Fruit fly (Drosophila melanogaster) whole organism, embryonic: ENCODE measurements around the gene CG46434.

Experiments
- Abd-B ChIP-seq: fragments of 200-800 bp; sonication (Bioruptor generic); optimal IDR thresholded peaks from 2 replicates; lab custom pipeline; 2018; ENCODE audit warnings: missing biosample characterization, mild to moderate bottlenecking, missing genetic modification characterization, moderate library complexity
- BtbVII ChIP-seq: fragments of 200-800 bp; sonication (Bioruptor generic); optimal IDR thresholded peaks from 3 replicates; lab custom pipeline; 2017; ENCODE audit warnings: missing biosample characterization, mild to moderate bottlenecking, missing genetic modification characterization
- CG11504 ChIP-seq: fragments of 200-800 bp; sonication (Bioruptor generic); optimal IDR thresholded peaks from 3 replicates; lab custom pipeline; 2019; ENCODE audit warnings: missing biosample characterization, mild to moderate bottlenecking, missing genetic modification characterization, moderate library complexity
- CG13123 ChIP-seq: fragments of 200-800 bp; sonication (Bioruptor generic); optimal IDR thresholded peaks from 2 replicates; lab custom pipeline; 2016; ENCODE audit warnings: missing biosample characterization, missing genetic modification characterization
- CG13296 ChIP-seq: fragments of 200-800 bp; sonication (Bioruptor generic); optimal IDR thresholded peaks from 3 replicates; lab custom pipeline; 2018; ENCODE audit warnings: missing biosample characterization, mild to moderate bottlenecking, missing genetic modification characterization
- CG15011 ChIP-seq: fragments of 200-800 bp; sonication (Bioruptor generic); optimal IDR thresholded peaks from 3 replicates; lab custom pipeline; 2018; ENCODE audit warnings: missing biosample characterization, mild to moderate bottlenecking, missing genetic modification characterization
- CG17361 ChIP-seq: fragments of 200-800 bp; sonication (Bioruptor generic); IDR thresholded peaks from 3 replicates; pipeline ENCODE4 v1.3.6; 2022; ENCODE audit warnings: missing biosample characterization, missing genetic modification characterization
- CG18599 ChIP-seq: fragments of 200-800 bp; sonication (Bioruptor generic); optimal IDR thresholded peaks from 3 replicates; lab custom pipeline; 2017; ENCODE audit warnings: missing biosample characterization, missing genetic modification characterization, mild to moderate bottlenecking, moderate library complexity, missing genetic modification reagents
- CG18619 ChIP-seq: fragments of 200-800 bp; sonication (Bioruptor generic); optimal IDR thresholded peaks from 3 replicates; lab custom pipeline; 2017; ENCODE audit warnings: missing biosample characterization, mild to moderate bottlenecking, missing genetic modification characterization
- CG32772 ChIP-seq: fragments of 200-800 bp; sonication (Bioruptor generic); IDR thresholded peaks from 2 replicates; pipeline ENCODE4 v1.3.6; 2022; ENCODE audit warnings: missing biosample characterization, missing genetic modification characterization
- CG3281 ChIP-seq: fragments of 200-800 bp; sonication (Bioruptor generic); optimal IDR thresholded peaks from 3 replicates; lab custom pipeline; 2017; ENCODE audit warnings: missing biosample characterization, mild to moderate bottlenecking, missing genetic modification characterization
- CG33557 ChIP-seq: fragments of 200-800 bp; sonication (Bioruptor generic); optimal IDR thresholded peaks from 2 replicates; lab custom pipeline; 2019; ENCODE audit warnings: missing biosample characterization, mild to moderate bottlenecking, missing genetic modification characterization, moderate library complexity
- CG3847 ChIP-seq: fragments of 200-800 bp; sonication (Bioruptor generic); IDR thresholded peaks from 2 replicates; pipeline ENCODE4 v1.3.6; 2022; ENCODE audit warnings: missing biosample characterization, missing genetic modification characterization
- CG4424 ChIP-seq: fragments of 200-800 bp; sonication (Bioruptor generic); optimal IDR thresholded peaks from 3 replicates; lab custom pipeline; 2016; ENCODE audit warnings: missing biosample characterization, missing genetic modification characterization
- CG7271 ChIP-seq: fragments of 200-800 bp; sonication (Bioruptor generic); optimal IDR thresholded peaks from 2 replicates; lab custom pipeline; 2018; ENCODE audit warnings: missing biosample characterization, mild to moderate bottlenecking, missing genetic modification characterization, moderate library complexity
- CG8290 ChIP-seq, 3 experiments: fragments of 200-800 bp; sonication (Bioruptor generic); optimal IDR thresholded peaks; 2 replicates each; lab custom pipeline; 2016 to 2019; ENCODE audit warnings: missing biosample characterization in 3 of 3, missing genetic modification characterization in 3 of 3, mild to moderate bottlenecking in 2 of 3, moderate library complexity in 1 of 3
- CG8359 ChIP-seq: fragments of 200-800 bp; sonication (Bioruptor generic); optimal IDR thresholded peaks from 2 replicates; lab custom pipeline; 2017; ENCODE audit warnings: missing biosample characterization, mild to moderate bottlenecking, missing genetic modification characterization, borderline replicate concordance
- Dip2 ChIP-seq: fragments of 200-800 bp; sonication (Bioruptor generic); IDR thresholded peaks from 2 replicates; pipeline ENCODE4 v1.3.6; 2022; ENCODE audit warnings: missing biosample characterization, missing genetic modification characterization
- Dp ChIP-seq: fragments of 200-800 bp; sonication (Bioruptor generic); optimal IDR thresholded peaks from 2 replicates; lab custom pipeline; 2018; ENCODE audit warnings: missing biosample characterization, mild to moderate bottlenecking, missing genetic modification characterization, moderate library complexity
- HmgD ChIP-seq: fragments of 200-800 bp; sonication (Bioruptor generic); optimal IDR thresholded peaks from 3 replicates; lab custom pipeline; 2016; ENCODE audit warnings: missing biosample characterization, missing genetic modification characterization
- Kr ChIP-seq: fragments of 200-800 bp; sonication (Bioruptor generic); optimal IDR thresholded peaks from 2 replicates; lab custom pipeline; 2017; ENCODE audit warnings: missing biosample characterization, mild to moderate bottlenecking, missing genetic modification characterization
- Max ChIP-seq: fragments of 200-800 bp; sonication (Bioruptor generic); optimal IDR thresholded peaks from 2 replicates; lab custom pipeline; 2016; ENCODE audit warnings: missing biosample characterization, mild to moderate bottlenecking, missing genetic modification characterization
- Med ChIP-seq: fragments of 200-800 bp; sonication (Bioruptor generic); peaks from one replicate; lab custom pipeline; 2016; ENCODE audit warnings: missing biosample characterization, missing genetic modification characterization, mild to moderate bottlenecking, inconsistent platforms, moderate library complexity
- Nf-YB ChIP-seq: fragments of 200-800 bp; sonication (Bioruptor generic); optimal IDR thresholded peaks from 3 replicates; lab custom pipeline; 2019; ENCODE audit warnings: missing biosample characterization, mild to moderate bottlenecking, missing genetic modification characterization, moderate library complexity
- Opbp ChIP-seq: fragments of 200-800 bp; sonication (Bioruptor generic); IDR thresholded peaks from 3 replicates; pipeline ENCODE4 v1.3.6; 2022; ENCODE audit warnings: missing biosample characterization, missing genetic modification characterization; ENCODE audit not compliant: partially characterized antibody
- Optix ChIP-seq: fragments of 200-800 bp; sonication (Bioruptor generic); IDR thresholded peaks from 3 replicates; pipeline ENCODE4 v1.3.6; 2022; ENCODE audit warnings: missing biosample characterization, missing genetic modification characterization
- Ravus ChIP-seq: fragments of 200-800 bp; sonication (Bioruptor generic); IDR thresholded peaks from 2 replicates; pipeline ENCODE4 v1.3.6; 2022; ENCODE audit warnings: missing biosample characterization, missing genetic modification characterization
- Sox102F ChIP-seq: fragments of 200-800 bp; sonication (Bioruptor generic); optimal IDR thresholded peaks from 2 replicates; lab custom pipeline; 2018; ENCODE audit warnings: missing biosample characterization, mild to moderate bottlenecking, missing genetic modification characterization, moderate library complexity
- Xrp1 ChIP-seq: fragments of 200-800 bp; sonication (Bioruptor generic); IDR thresholded peaks from 2 replicates; pipeline ENCODE4 v1.3.6; 2022; ENCODE audit warnings: missing biosample characterization, missing genetic modification characterization
- YL-1 ChIP-seq: fragments of 200-800 bp; sonication (Bioruptor generic); optimal IDR thresholded peaks from 3 replicates; lab custom pipeline; 2017; ENCODE audit warnings: missing biosample characterization, mild to moderate bottlenecking, missing genetic modification characterization
- ac ChIP-seq: fragments of 200-800 bp; sonication (Bioruptor generic); optimal IDR thresholded peaks from 3 replicates; lab custom pipeline; 2017; ENCODE audit warnings: missing biosample characterization, mild to moderate bottlenecking, missing genetic modification characterization
- cad ChIP-seq: fragments of >200 bp; optimal IDR thresholded peaks from 2 replicates; lab custom pipeline; 2017; ENCODE audit warnings: missing biosample characterization, missing genetic modification characterization
- dati ChIP-seq: fragments of 200-800 bp; sonication (Bioruptor generic); IDR thresholded peaks from 2 replicates; pipeline ENCODE4 v1.3.6; 2022; ENCODE audit warnings: missing biosample characterization, missing genetic modification characterization
- disco-r ChIP-seq: fragments of 200-800 bp; sonication (Bioruptor generic); optimal IDR thresholded peaks from 2 replicates; lab custom pipeline; 2016; ENCODE audit warnings: missing biosample characterization, missing genetic modification characterization
- en ChIP-seq: fragments of 200-800 bp; sonication (Bioruptor generic); optimal IDR thresholded peaks from 2 replicates; lab custom pipeline; 2016; ENCODE audit warnings: missing biosample characterization, missing genetic modification characterization
- grn ChIP-seq: fragments of 200-800 bp; sonication (Bioruptor generic); optimal IDR thresholded peaks from 3 replicates; lab custom pipeline; 2017; ENCODE audit warnings: missing biosample characterization, missing genetic modification characterization
- gsb ChIP-seq: fragments of 200-800 bp; sonication (Bioruptor generic); IDR thresholded peaks from 2 replicates; pipeline ENCODE4 v1.3.6; 2022; ENCODE audit warnings: missing biosample characterization, missing genetic modification characterization
- jumu ChIP-seq: fragments of 200-800 bp; sonication (Bioruptor generic); optimal IDR thresholded peaks from 3 replicates; lab custom pipeline; 2016; ENCODE audit warnings: missing biosample characterization, missing genetic modification characterization
- knrl ChIP-seq: fragments of 200-800 bp; sonication (Bioruptor generic); IDR thresholded peaks from 3 replicates; pipeline ENCODE4 v1.3.6; 2022; ENCODE audit warnings: missing biosample characterization, missing genetic modification characterization; ENCODE audit not compliant: partially characterized antibody
- maf-S ChIP-seq: fragments of 200-800 bp; sonication (Bioruptor generic); optimal IDR thresholded peaks from 2 replicates; lab custom pipeline; 2016; ENCODE audit warnings: missing biosample characterization, missing genetic modification characterization
- mirr ChIP-seq: fragments of 200-800 bp; sonication (Bioruptor generic); optimal IDR thresholded peaks from 3 replicates; lab custom pipeline; 2018; ENCODE audit warnings: missing biosample characterization, mild to moderate bottlenecking, missing genetic modification characterization
- p53 ChIP-seq: fragments of 200-800 bp; sonication (Bioruptor generic); optimal IDR thresholded peaks from 2 replicates; lab custom pipeline; 2016; ENCODE audit warnings: missing biosample characterization, missing genetic modification characterization
- repo ChIP-seq: fragments of 200-800 bp; sonication (Bioruptor generic); optimal IDR thresholded peaks from 2 replicates; lab custom pipeline; 2016; ENCODE audit warnings: missing biosample characterization, missing genetic modification characterization
- row ChIP-seq: fragments of 200-800 bp; sonication (Bioruptor generic); IDR thresholded peaks from 3 replicates; pipeline ENCODE4 v1.3.6; 2022; ENCODE audit warnings: missing biosample characterization, missing genetic modification characterization
- run ChIP-seq: fragments of 200-800 bp; sonication (Bioruptor generic); optimal IDR thresholded peaks from 3 replicates; lab custom pipeline; 2018; ENCODE audit warnings: missing biosample characterization, mild to moderate bottlenecking, missing genetic modification characterization
- sc ChIP-seq, 3 experiments: fragments of >200 bp in 2 of 3; fragments of 200-800 bp in 1 of 3; sonication (Bioruptor generic) in 1 of 3; optimal IDR thresholded peaks; 2 replicates in 2 of 3; 3 replicates in 1 of 3; lab custom pipeline; 2017; ENCODE audit warnings: mild to moderate bottlenecking in 1 of 3, missing biosample characterization in 1 of 3, missing genetic modification characterization in 1 of 3, missing genetic modification reagents in 1 of 3
- schlank ChIP-seq: fragments of 200-800 bp; sonication (Bioruptor generic); optimal IDR thresholded peaks from 2 replicates; lab custom pipeline; 2018; ENCODE audit warnings: missing biosample characterization, mild to moderate bottlenecking, missing genetic modification characterization
- toy ChIP-seq: fragments of 200-800 bp; sonication (Bioruptor generic); IDR thresholded peaks from 2 replicates; pipeline ENCODE4 v1.3.6; 2022; ENCODE audit warnings: missing biosample characterization, missing genetic modification characterization
- wek ChIP-seq: fragments of 200-800 bp; sonication (Bioruptor generic); optimal IDR thresholded peaks from 3 replicates; lab custom pipeline; 2018; ENCODE audit warnings: missing biosample characterization, mild to moderate bottlenecking, missing genetic modification characterization, moderate library complexity

Gene CG46434

DNA sequence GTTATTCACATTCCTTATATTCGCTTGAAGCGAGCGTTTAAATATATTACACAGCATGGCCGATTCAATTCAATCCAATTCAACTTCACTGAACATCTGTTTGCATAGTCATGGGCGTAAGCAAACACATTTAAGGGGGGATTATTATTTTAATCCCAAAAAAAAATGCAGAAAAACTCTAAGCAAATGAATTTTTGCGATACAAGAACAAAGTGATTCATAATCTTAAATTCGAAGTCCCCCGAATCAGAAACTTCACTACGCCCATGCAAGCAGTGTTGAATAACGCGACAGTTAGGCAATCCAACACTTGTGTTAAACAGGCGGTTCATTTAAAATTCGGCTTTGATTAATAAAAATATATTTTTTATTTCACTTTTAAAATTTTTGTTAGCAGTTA is 46.4 kb upstream of the CG46434 start, which contains the start of gene CG14100 (continued):
- TF ChIP-seq Ravus (GFP tag; lab: Robert Waterston, UW) (peak; percentile 100), YL-1 (GFP tag; lab: Kevin White, UChicago) (peak; percentile 100), en (GFP tag; lab: Kevin White, UChicago) (peak; percentile 100), CG7271 (tag; lab: Kevin White, UChicago) (peak; percentile 100), Dp (GFP tag; lab: Kevin White, UChicago) (peak; percentile 94), knrl (GFP tag; lab: Robert Waterston, UW) (peak; percentile 52; the same call in 1 of the 3 replicates), CG8359 (GFP tag; lab: Kevin White, UChicago) (peak; percentile 98), sc (optimal IDR thresholded peaks at IDR 0.05; lab: Kevin White, UChicago) (no peak), sc (GFP tag; optimal IDR thresholded peaks at IDR 0.05; lab: Kevin White, UChicago) (peak; percentile 100), Max (GFP tag; lab: Kevin White, UChicago) (peak; percentile 100), Abd-B (GFP tag; lab: Kevin White, UChicago) (peak; percentile 100), toy (peak; percentile 100), repo (GFP tag; lab: Kevin White, UChicago) (peak; percentile 100), CG15011 (GFP tag; lab: Kevin White, UChicago) (peak; percentile 100), CG4424 (GFP tag; lab: Kevin White, UChicago) (peak; percentile 100), CG18619 (GFP tag; lab: Kevin White, UChicago) (peak; percentile 100), cad (no peak), Med (peak; percentile 100), dati (GFP tag; lab: Robert Waterston, UW) (peak; percentile 100), mirr (GFP tag; lab: Kevin White, UChicago) (peak; percentile 100), BtbVII (GFP tag; lab: Kevin White, UChicago) (peak; percentile 100), p53 (GFP tag; lab: Kevin White, UChicago) (peak; percentile 100), wek (GFP tag; lab: Kevin White, UChicago) (peak; percentile 100), jumu (GFP tag; lab: Kevin White, UChicago) (peak; percentile 100), Kr (GFP tag; lab: Kevin White, UChicago) (peak; percentile 99), CG33557 (GFP tag; lab: Kevin White, UChicago) (peak; percentile 100), CG17361 (GFP tag; lab: Robert Waterston, UW) (peak; percentile 100), Opbp (GFP tag; lab: Robert Waterston, UW) (peak; percentile 76; the same call in 2 of the 3 replicates), Xrp1 (GFP tag; lab: Robert Waterston, UW) (peak; percentile 100), disco-r (GFP tag; lab: Kevin White, UChicago) (peak; percentile 100), maf-S (GFP tag; lab: Kevin White, UChicago) (peak; percentile 100), Sox102F (peak; percentile 100), Dip2 (peak; percentile 87), schlank (tag; lab: Kevin White, UChicago) (peak; percentile 100), grn (peak; percentile 99), CG13296 (peak; percentile 100), gsb (GFP tag; lab: Robert Waterston, UW) (peak; percentile 100), Optix (peak; percentile 100), CG8290 (GFP tag; optimal IDR thresholded peaks at IDR 0.05; lab: Kevin White, UChicago) (peak; percentile 100), CG8290 (tag; optimal IDR thresholded peaks at IDR 0.05; lab: Kevin White, UChicago) (peak; percentile 100), CG3281 (peak; percentile 100), ac (GFP tag; lab: Kevin White, UChicago) (peak; percentile 100), CG13123 (GFP tag; lab: Kevin White, UChicago) (peak; percentile 100), CG11504 (tag; lab: Kevin White, UChicago) (peak; percentile 99), row (GFP tag; lab: Robert Waterston, UW) (peak; percentile 100), run (tag; lab: Kevin White, UChicago) (peak; percentile 100), HmgD (GFP tag; lab: Kevin White, UChicago) (peak; percentile 100), CG32772 (GFP tag; lab: Robert Waterston, UW) (peak; percentile 100), Nf-YB (peak; percentile 94), CG3847 (GFP tag; lab: Robert Waterston, UW) (peak; percentile 100), CG18599 (GFP tag; lab: Kevin White, UChicago) (peak; percentile 100)
